Fruit fly (Drosophila melanogaster) whole organism, embryonic: ENCODE measurements around the gene mthl11.

Experiments
- ATbp ChIP-seq: fragments of 200-800 bp; sonication (Bioruptor generic); optimal IDR thresholded peaks from 2 replicates; lab custom pipeline; 2017; ENCODE audit warnings: missing biosample characterization, mild to moderate bottlenecking, missing genetic modification characterization, missing genetic modification reagents
- Adf1 ChIP-seq: fragments of 200-800 bp; sonication (Bioruptor generic); IDR thresholded peaks from 2 replicates; pipeline ENCODE4 v1.3.6; 2022; ENCODE audit warnings: missing biosample characterization, missing genetic modification characterization
- BtbVII ChIP-seq: fragments of 200-800 bp; sonication (Bioruptor generic); optimal IDR thresholded peaks from 3 replicates; lab custom pipeline; 2017; ENCODE audit warnings: missing biosample characterization, mild to moderate bottlenecking, missing genetic modification characterization
- Bteb2 ChIP-seq: fragments of 200-800 bp; sonication (Bioruptor generic); optimal IDR thresholded peaks from 2 replicates; lab custom pipeline; 2016; ENCODE audit warnings: missing biosample characterization, missing genetic modification characterization
- CG11085 ChIP-seq: fragments of 200-800 bp; sonication (Bioruptor generic); IDR thresholded peaks from 2 replicates; pipeline ENCODE4 v1.3.6; 2022; ENCODE audit warnings: missing biosample characterization, missing genetic modification characterization
- CG12236 ChIP-seq: fragments of 200-800 bp; sonication (Bioruptor generic); optimal IDR thresholded peaks from 2 replicates; lab custom pipeline; 2016; ENCODE audit warnings: missing biosample characterization, missing genetic modification characterization
- CG14860 ChIP-seq: fragments of 200-800 bp; sonication (Bioruptor generic); IDR thresholded peaks from 3 replicates; pipeline ENCODE4 v1.3.6; 2022; ENCODE audit warnings: missing biosample characterization, missing genetic modification characterization; ENCODE audit not compliant: partially characterized antibody
- CG14965 ChIP-seq: fragments of 200-800 bp; sonication (Bioruptor generic); optimal IDR thresholded peaks from 2 replicates; lab custom pipeline; 2016; ENCODE audit warnings: missing biosample characterization, missing genetic modification characterization, borderline replicate concordance
- CG1647 ChIP-seq: fragments of 200-800 bp; sonication (Bioruptor generic); optimal IDR thresholded peaks from 3 replicates; lab custom pipeline; 2016; ENCODE audit warnings: missing biosample characterization, missing genetic modification characterization
- CG17385 ChIP-seq: fragments of 200-800 bp; sonication (Bioruptor generic); optimal IDR thresholded peaks from 3 replicates; lab custom pipeline; 2018; ENCODE audit warnings: missing biosample characterization, mild to moderate bottlenecking, missing genetic modification characterization
- CG18599 ChIP-seq: fragments of 200-800 bp; sonication (Bioruptor generic); optimal IDR thresholded peaks from 3 replicates; lab custom pipeline; 2017; ENCODE audit warnings: missing biosample characterization, missing genetic modification characterization, mild to moderate bottlenecking, moderate library complexity, missing genetic modification reagents
- CG31224 ChIP-seq: fragments of 200-800 bp; sonication (Bioruptor generic); IDR thresholded peaks from 2 replicates; pipeline ENCODE4 v1.3.6; 2022; ENCODE audit warnings: missing biosample characterization, missing genetic modification characterization
- CG34376 ChIP-seq: fragments of 200-800 bp; sonication (Bioruptor generic); optimal IDR thresholded peaks from 2 replicates; lab custom pipeline; 2018; ENCODE audit warnings: missing biosample characterization, mild to moderate bottlenecking, missing genetic modification characterization
- CG4360 ChIP-seq: fragments of 200-800 bp; sonication (Bioruptor generic); IDR thresholded peaks from 2 replicates; pipeline ENCODE4 v1.3.6; 2022; ENCODE audit warnings: missing biosample characterization, missing genetic modification characterization
- CG5953 ChIP-seq: fragments of 200-800 bp; sonication (Bioruptor generic); IDR thresholded peaks from 2 replicates; pipeline ENCODE4 v1.3.6; 2022; ENCODE audit warnings: missing biosample characterization, missing genetic modification characterization
- CG7839 ChIP-seq: fragments of 200-800 bp; sonication (Bioruptor generic); optimal IDR thresholded peaks from 3 replicates; lab custom pipeline; 2018; ENCODE audit warnings: missing biosample characterization, mild to moderate bottlenecking, missing genetic modification characterization, moderate library complexity
- CG7928 ChIP-seq: fragments of 200-800 bp; sonication (Bioruptor generic); optimal IDR thresholded peaks from 2 replicates; lab custom pipeline; 2017; ENCODE audit warnings: missing biosample characterization, mild to moderate bottlenecking, missing genetic modification characterization
- CG9727 ChIP-seq: fragments of 200-800 bp; sonication (Bioruptor generic); optimal IDR thresholded peaks from 3 replicates; lab custom pipeline; 2017; ENCODE audit warnings: missing biosample characterization, mild to moderate bottlenecking, missing genetic modification characterization
- Dip2 ChIP-seq: fragments of 200-800 bp; sonication (Bioruptor generic); IDR thresholded peaks from 2 replicates; pipeline ENCODE4 v1.3.6; 2022; ENCODE audit warnings: missing biosample characterization, missing genetic modification characterization
- E2f2 ChIP-seq: fragments of 200-800 bp; sonication (Bioruptor generic); IDR thresholded peaks from 2 replicates; pipeline ENCODE4 v1.3.6; 2022; ENCODE audit warnings: missing biosample characterization, missing genetic modification characterization
- Fer1 ChIP-seq: fragments of 200-800 bp; sonication (Bioruptor generic); optimal IDR thresholded peaks from 2 replicates; lab custom pipeline; 2017; ENCODE audit warnings: missing biosample characterization, mild to moderate bottlenecking, missing genetic modification characterization
- H2.0 ChIP-seq: fragments of 200-800 bp; sonication (Bioruptor generic); IDR thresholded peaks from 2 replicates; pipeline ENCODE4 v1.3.6; 2022; ENCODE audit warnings: missing biosample characterization, missing genetic modification characterization
- HLHmδ ChIP-seq: fragments of 200-800 bp; sonication (Bioruptor generic); optimal IDR thresholded peaks from 2 replicates; lab custom pipeline; 2018; ENCODE audit warnings: missing biosample characterization, mild to moderate bottlenecking, missing genetic modification characterization, moderate library complexity
- Hmr ChIP-seq: fragments of 200-800 bp; sonication (Bioruptor generic); optimal IDR thresholded peaks from 3 replicates; lab custom pipeline; 2017; ENCODE audit warnings: mild to moderate bottlenecking, missing biosample characterization, missing genetic modification reagents, missing genetic modification characterization
- NC2α ChIP-seq: fragments of 200-800 bp; sonication (Bioruptor generic); optimal IDR thresholded peaks from 2 replicates; lab custom pipeline; 2016; ENCODE audit warnings: missing biosample characterization, missing genetic modification characterization
- NC2β ChIP-seq: fragments of 200-800 bp; sonication (Bioruptor generic); optimal IDR thresholded peaks from 2 replicates; lab custom pipeline; 2016; ENCODE audit warnings: missing biosample characterization, missing genetic modification characterization
- Sox102F ChIP-seq: fragments of 200-800 bp; sonication (Bioruptor generic); optimal IDR thresholded peaks from 2 replicates; lab custom pipeline; 2018; ENCODE audit warnings: missing biosample characterization, mild to moderate bottlenecking, missing genetic modification characterization, moderate library complexity
- Ssrp ChIP-seq: fragments of 200-800 bp; sonication (Bioruptor generic); optimal IDR thresholded peaks from 2 replicates; lab custom pipeline; 2018; ENCODE audit warnings: missing biosample characterization, mild to moderate bottlenecking, missing genetic modification characterization, moderate library complexity
- Taf1 ChIP-seq: fragments of 200-800 bp; sonication (Bioruptor generic); IDR thresholded peaks from 2 replicates; pipeline ENCODE4 v1.3.6; 2022; ENCODE audit warnings: missing biosample characterization, missing genetic modification characterization
- Xrp1 ChIP-seq: fragments of 200-800 bp; sonication (Bioruptor generic); IDR thresholded peaks from 2 replicates; pipeline ENCODE4 v1.3.6; 2022; ENCODE audit warnings: missing biosample characterization, missing genetic modification characterization
- bigmax ChIP-seq: fragments of 200-800 bp; sonication (Bioruptor generic); optimal IDR thresholded peaks from 2 replicates; lab custom pipeline; 2018; ENCODE audit warnings: missing biosample characterization, mild to moderate bottlenecking, missing genetic modification characterization
- chn ChIP-seq: fragments of 200-800 bp; sonication (Bioruptor generic); optimal IDR thresholded peaks from 2 replicates; lab custom pipeline; 2016; ENCODE audit warnings: missing biosample characterization, missing genetic modification characterization
- corto ChIP-seq: fragments of 200-800 bp; sonication (Bioruptor generic); optimal IDR thresholded peaks from 2 replicates; lab custom pipeline; 2016; ENCODE audit warnings: missing biosample characterization, mild to moderate bottlenecking, missing genetic modification characterization, moderate library complexity
- danr ChIP-seq: fragments of 200-800 bp; sonication (Bioruptor generic); IDR thresholded peaks from 2 replicates; pipeline ENCODE4 v1.3.6; 2022; ENCODE audit warnings: missing biosample characterization, missing genetic modification characterization
- emc ChIP-seq: fragments of 200-800 bp; sonication (Bioruptor generic); optimal IDR thresholded peaks from 2 replicates; lab custom pipeline; 2016; ENCODE audit warnings: missing biosample characterization, missing genetic modification characterization
- gt ChIP-seq: fragments of 200-800 bp; sonication (Bioruptor generic); IDR thresholded peaks from 2 replicates; pipeline ENCODE4 v1.3.6; 2022; ENCODE audit warnings: missing biosample characterization, missing genetic modification characterization
- hth ChIP-seq: fragments of >200 bp; optimal IDR thresholded peaks from 2 replicates; lab custom pipeline; 2017; ENCODE audit warnings: inconsistent platforms
- klu ChIP-seq: fragments of 200-800 bp; sonication (Bioruptor generic); IDR thresholded peaks from 2 replicates; pipeline ENCODE4 v1.3.6; 2022; ENCODE audit warnings: missing biosample characterization, missing genetic modification characterization
- lab ChIP-seq: fragments of 200-800 bp; sonication (Bioruptor generic); optimal IDR thresholded peaks from 3 replicates; lab custom pipeline; 2017; ENCODE audit warnings: missing biosample characterization, missing genetic modification characterization, mild to moderate bottlenecking, moderate library complexity, missing genetic modification reagents
- lola ChIP-seq, 3 experiments: fragments of >200 bp in 2 of 3; fragments of 200-800 bp in 1 of 3; sonication (Bioruptor generic) in 1 of 3; optimal IDR thresholded peaks; 2 replicates each; lab custom pipeline; 2017 to 2019; ENCODE audit warnings: missing biosample characterization in 3 of 3, missing genetic modification characterization in 3 of 3, mild to moderate bottlenecking in 1 of 3, moderate library complexity in 1 of 3
- luna ChIP-seq: fragments of 200-800 bp; sonication (Bioruptor generic); optimal IDR thresholded peaks from 2 replicates; lab custom pipeline; 2016; ENCODE audit warnings: missing biosample characterization, missing genetic modification characterization
- nau ChIP-seq: fragments of 200-800 bp; sonication (Bioruptor generic); optimal IDR thresholded peaks from 3 replicates; lab custom pipeline; 2017; ENCODE audit warnings: missing biosample characterization, mild to moderate bottlenecking, missing genetic modification characterization, missing genetic modification reagents
- pum ChIP-seq: fragments of 200-800 bp; sonication (Bioruptor generic); optimal IDR thresholded peaks from 2 replicates; lab custom pipeline; 2016; ENCODE audit warnings: missing biosample characterization, missing genetic modification characterization
- pzg ChIP-seq: fragments of 200-800 bp; sonication (Bioruptor generic); optimal IDR thresholded peaks from 3 replicates; lab custom pipeline; 2018; ENCODE audit warnings: missing biosample characterization, mild to moderate bottlenecking, missing genetic modification characterization, moderate library complexity
- sens ChIP-seq: fragments of 200-800 bp; sonication (Bioruptor generic); peaks from one replicate; lab custom pipeline; 2016; ENCODE audit warnings: missing biosample characterization, missing genetic modification characterization
- shn ChIP-seq: fragments of 200-800 bp; sonication (Bioruptor generic); optimal IDR thresholded peaks from 3 replicates; lab custom pipeline; 2016; ENCODE audit warnings: missing biosample characterization, missing genetic modification characterization
- tap ChIP-seq: fragments of 200-800 bp; optimal IDR thresholded peaks from 3 replicates; lab custom pipeline; 2019; ENCODE audit warnings: missing biosample characterization, mild to moderate bottlenecking, missing genetic modification characterization, moderate library complexity
- usp ChIP-seq: fragments of >200 bp; optimal IDR thresholded peaks from 2 replicates; lab custom pipeline; 2017; ENCODE audit warnings: missing biosample characterization, missing genetic modification characterization
- zen ChIP-seq: fragments of 200-800 bp; sonication (Bioruptor generic); optimal IDR thresholded peaks from 3 replicates; lab custom pipeline; 2018; ENCODE audit warnings: missing biosample characterization, mild to moderate bottlenecking, missing genetic modification characterization, moderate library complexity
- zen2 ChIP-seq: fragments of 200-800 bp; sonication (Bioruptor generic); IDR thresholded peaks from 3 replicates; pipeline ENCODE4 v1.3.6; 2022; ENCODE audit warnings: missing biosample characterization, missing genetic modification characterization; ENCODE audit not compliant: partially characterized antibody

Gene mthl11

DNA sequence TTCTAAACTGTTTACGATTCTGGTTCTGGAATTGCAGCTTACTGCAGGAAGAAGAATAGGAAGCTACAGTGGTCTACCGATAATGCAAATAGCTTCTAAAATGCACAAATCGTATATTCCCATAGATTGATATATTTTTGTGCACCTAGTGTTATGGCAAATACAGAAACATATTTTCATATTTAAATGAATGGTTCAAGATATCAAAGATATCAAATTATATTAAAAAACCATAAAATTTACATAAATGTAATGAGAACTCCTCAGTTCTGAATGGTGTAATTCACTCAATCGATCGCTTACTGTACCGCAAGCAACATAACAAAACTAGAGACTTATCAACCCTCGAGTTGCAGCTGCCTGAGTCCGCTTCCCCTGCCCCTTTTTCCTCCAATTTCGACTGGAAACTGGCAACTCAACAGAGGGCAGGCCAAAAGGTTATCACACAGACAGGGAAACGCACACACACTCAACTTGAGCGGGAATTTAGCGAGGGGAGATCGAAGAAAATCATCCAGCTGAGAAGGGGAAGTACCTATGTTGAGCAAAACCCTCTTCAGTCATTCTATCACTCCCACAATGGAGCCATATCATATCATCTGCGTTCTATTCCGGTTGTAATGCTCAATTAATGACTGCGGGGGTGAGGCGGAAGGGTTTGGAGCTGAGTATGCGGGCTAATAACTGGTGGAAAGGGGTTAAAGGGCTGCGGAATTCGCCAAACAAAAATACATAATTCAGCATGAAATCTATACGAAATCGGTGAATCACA, 46.7 kb upstream of the mthl11 start (continued):
- no peak for TF ChIP-seq NC2α
- no peak for TF ChIP-seq CG12236 (GFP tag; lab: Kevin White, UChicago)
- peak; percentile 7 for TF ChIP-seq lab (GFP tag; lab: Kevin White, UChicago)
- no peak for TF ChIP-seq H2.0 (GFP tag; lab: Robert Waterston, UW)
- TF ChIP-seq Fer1 (GFP tag; lab: Kevin White, UChicago) = peak; percentile 24
- peak; percentile 43 for TF ChIP-seq CG18599
- no peak for TF ChIP-seq corto
- TF ChIP-seq Xrp1 (GFP tag; lab: Robert Waterston, UW) = no peak
- no peak for TF ChIP-seq CG7928 (GFP tag; lab: Kevin White, UChicago)
- no peak for TF ChIP-seq CG14965 (GFP tag; lab: Kevin White, UChicago)
- TF ChIP-seq tap (tag; lab: Kevin White, UChicago) = peak; percentile 35
- no peak for TF ChIP-seq CG4360 (GFP tag; lab: Robert Waterston, UW)
- no peak for TF ChIP-seq CG14860 (GFP tag; lab: Robert Waterston, UW)
- no peak for TF ChIP-seq zen2 (GFP tag; lab: Robert Waterston, UW)
- TF ChIP-seq shn (GFP tag; lab: Kevin White, UChicago) = no peak
- no peak for TF ChIP-seq bigmax (GFP tag; lab: Kevin White, UChicago)
- peak in 1 of 3 experiments; percentile 78 for TF ChIP-seq lola (GFP tag; optimal IDR thresholded peaks at IDR 0.05; lab: Kevin White, UChicago)
- TF ChIP-seq emc (GFP tag; lab: Kevin White, UChicago) = no peak
- TF ChIP-seq CG34376 (GFP tag; lab: Kevin White, UChicago) = no peak
- peak; percentile 5 for TF ChIP-seq nau (GFP tag; lab: Kevin White, UChicago)
- no peak for TF ChIP-seq CG31224
- TF ChIP-seq klu (GFP tag; lab: Robert Waterston, UW) = no peak
- no peak for TF ChIP-seq gt (GFP tag; lab: Robert Waterston, UW)
- no peak for TF ChIP-seq usp (GFP tag; lab: Kevin White, UChicago)
- TF ChIP-seq pzg (GFP tag; lab: Kevin White, UChicago) = no peak
- peak; percentile 12 for TF ChIP-seq Sox102F
- TF ChIP-seq Dip2 (GFP tag; lab: Robert Waterston, UW) = no peak
- no peak for TF ChIP-seq chn (GFP tag; lab: Kevin White, UChicago)
- no peak for TF ChIP-seq Hmr (GFP tag; lab: Kevin White, UChicago)
- no peak for TF ChIP-seq NC2β (GFP tag; lab: Kevin White, UChicago)
- no peak for TF ChIP-seq CG11085 (GFP tag; lab: Robert Waterston, UW)
- no peak for TF ChIP-seq CG1647 (GFP tag; lab: Kevin White, UChicago)
- TF ChIP-seq CG7839 (tag; lab: Kevin White, UChicago) = peak; percentile 41
- TF ChIP-seq BtbVII (GFP tag; lab: Kevin White, UChicago) = no peak
- peak; percentile 54 for TF ChIP-seq CG9727 (GFP tag; lab: Kevin White, UChicago)
- no peak for TF ChIP-seq Taf1
- TF ChIP-seq E2f2 (GFP tag; lab: Robert Waterston, UW) = no peak
- TF ChIP-seq Adf1 (GFP tag; lab: Robert Waterston, UW) = no peak
- no peak for TF ChIP-seq luna (GFP tag; lab: Kevin White, UChicago)
- no peak for TF ChIP-seq Bteb2 (GFP tag; lab: Kevin White, UChicago)
- TF ChIP-seq danr = no peak
- TF ChIP-seq sens = peak; percentile 81
- TF ChIP-seq zen (tag; lab: Kevin White, UChicago) = peak; percentile 29
- no peak for TF ChIP-seq pum (GFP tag; lab: Kevin White, UChicago)
- TF ChIP-seq CG17385 (GFP tag; lab: Kevin White, UChicago) = peak; percentile 30
- no peak for TF ChIP-seq CG5953
- peak; percentile 5 for TF ChIP-seq ATbp (GFP tag; lab: Kevin White, UChicago)
- no peak for TF ChIP-seq hth (lab: Kevin White, UChicago)
- TF ChIP-seq HLHmδ (GFP tag; lab: Kevin White, UChicago) = peak; percentile 28
- peak; percentile 51 for TF ChIP-seq Ssrp (tag; lab: Kevin White, UChicago)
